Worm (Caenorhabditis elegans) whole organism, early embryonic: Measurements from ENCODE around the gene gcy-12.

ENCODE experiments used
- B0310.2 ChIP-seq: sonication (generic microtip); optimal IDR thresholded peaks from 2 replicates; lab custom pipeline; 2016; ENCODE audit warnings: mild to moderate bottlenecking, missing genetic modification characterization, missing compliant biosample characterization
- ama-1 ChIP-seq: fragments of 150-350 bp; optimal IDR thresholded peaks from 2 replicates; lab custom pipeline; 2014
- ceh-13 ChIP-seq: fragments of 200-800 bp; sonication (Bioruptor generic); optimal IDR thresholded peaks from 2 replicates; lab custom pipeline; 2018; ENCODE audit warnings: mild to moderate bottlenecking, missing genetic modification characterization, missing compliant biosample characterization
- ets-7 ChIP-seq: sonication (generic microtip); optimal IDR thresholded peaks from 2 replicates; lab custom pipeline; 2016; ENCODE audit warnings: missing genotype, missing genetic modification characterization, missing compliant biosample characterization
- flt-1 ChIP-seq: fragments of 200-800 bp; sonication (Bioruptor generic); IDR thresholded peaks from 2 replicates; pipeline ENCODE4 v1.3.6; 2022; ENCODE audit warnings: missing genetic modification characterization, missing compliant biosample characterization
- hmbx-1 ChIP-seq: sonication (generic microtip); optimal IDR thresholded peaks from 2 replicates; lab custom pipeline; 2016; ENCODE audit warnings: mild to moderate bottlenecking, missing genetic modification characterization, missing compliant biosample characterization
- hnd-1 ChIP-seq: sonication (generic microtip); optimal IDR thresholded peaks from 2 replicates; lab custom pipeline; 2016; ENCODE audit warnings: missing genetic modification characterization, missing compliant biosample characterization
- pes-1 ChIP-seq: fragments of 200-800 bp; sonication (Bioruptor generic); IDR thresholded peaks from 2 replicates; pipeline ENCODE4 v1.3.6; 2022; ENCODE audit warnings: missing genetic modification reagents, missing genetic modification characterization, missing compliant biosample characterization
- scrt-1 ChIP-seq: fragments of 200-800 bp; sonication (Bioruptor generic); IDR thresholded peaks from 2 replicates; pipeline ENCODE4 v1.3.6; 2022; ENCODE audit warnings: missing genetic modification characterization, missing compliant biosample characterization

DNA sequence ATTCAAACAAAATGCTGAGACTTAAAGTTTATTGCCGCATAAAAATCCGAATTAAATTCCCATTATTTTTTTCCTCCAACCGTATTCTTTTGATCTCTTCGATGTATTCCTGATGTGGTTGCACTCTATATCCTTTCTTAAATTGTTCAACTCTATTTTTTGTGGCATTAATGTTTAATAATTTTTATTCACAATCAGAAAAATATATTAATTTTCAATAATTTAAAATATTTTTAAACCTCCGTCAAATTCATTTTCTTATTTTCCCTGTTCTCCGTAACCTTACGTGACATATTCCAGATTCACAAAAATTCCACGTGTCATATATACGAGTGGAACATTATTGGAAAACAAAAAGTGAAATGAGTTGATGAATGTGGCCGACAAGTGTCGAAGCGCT is at the start of gene gcy-12:
- TF ChIP-seq flt-1 = no peak
- no peak for TF ChIP-seq pes-1 (GFP tag; lab: Robert Waterston, UW)
- TF ChIP-seq ets-7 = no peak
- no peak for TF ChIP-seq ama-1 (lab: Kevin White, UChicago)
- no peak for TF ChIP-seq hmbx-1 (tag; lab: Kevin White, UChicago)
- no peak for TF ChIP-seq hnd-1 (tag; lab: Kevin White, UChicago)
- no peak for TF ChIP-seq scrt-1 (GFP tag; lab: Robert Waterston, UW)
- TF ChIP-seq ceh-13 = no peak
- no peak for TF ChIP-seq B0310.2
